Fruit fly (Drosophila melanogaster) whole organism, embryonic: ENCODE measurements around the gene Atat.

ENCODE experiments used
- Antp ChIP-seq: fragments of 200-800 bp; sonication (Bioruptor generic); optimal IDR thresholded peaks from 3 replicates; lab custom pipeline; 2016; ENCODE audit warnings: missing biosample characterization, missing genetic modification characterization
- Atf6 ChIP-seq: fragments of 200-800 bp; sonication (Bioruptor generic); IDR thresholded peaks from 2 replicates; pipeline ENCODE4 v1.3.6; 2022; ENCODE audit warnings: missing biosample characterization, missing genetic modification characterization
- CG10274 ChIP-seq: fragments of 200-800 bp; sonication (Bioruptor generic); optimal IDR thresholded peaks from 3 replicates; lab custom pipeline; 2017; ENCODE audit warnings: missing biosample characterization, mild to moderate bottlenecking, missing genetic modification characterization
- CG11504 ChIP-seq: fragments of 200-800 bp; sonication (Bioruptor generic); optimal IDR thresholded peaks from 3 replicates; lab custom pipeline; 2019; ENCODE audit warnings: missing biosample characterization, mild to moderate bottlenecking, missing genetic modification characterization, moderate library complexity
- CG12071 ChIP-seq: fragments of 200-800 bp; sonication (Bioruptor generic); optimal IDR thresholded peaks from 3 replicates; lab custom pipeline; 2018; ENCODE audit warnings: missing biosample characterization, mild to moderate bottlenecking, missing genetic modification characterization
- CG12104 ChIP-seq: fragments of 200-800 bp; sonication (Bioruptor generic); optimal IDR thresholded peaks from 3 replicates; lab custom pipeline; 2016; ENCODE audit warnings: missing biosample characterization, missing genetic modification characterization
- CG15696 ChIP-seq: fragments of 200-800 bp; sonication (Bioruptor generic); optimal IDR thresholded peaks from 2 replicates; lab custom pipeline; 2019; ENCODE audit warnings: missing biosample characterization, mild to moderate bottlenecking, missing genetic modification characterization, moderate library complexity
- CG16815 ChIP-seq: fragments of 200-800 bp; sonication (Bioruptor generic); optimal IDR thresholded peaks from 3 replicates; lab custom pipeline; 2017; ENCODE audit warnings: missing biosample characterization, mild to moderate bottlenecking, missing genetic modification characterization
- CG18599 ChIP-seq: fragments of 200-800 bp; sonication (Bioruptor generic); optimal IDR thresholded peaks from 3 replicates; lab custom pipeline; 2017; ENCODE audit warnings: missing biosample characterization, missing genetic modification characterization, mild to moderate bottlenecking, moderate library complexity, missing genetic modification reagents
- CG2199 ChIP-seq: fragments of 200-800 bp; sonication (Bioruptor generic); IDR thresholded peaks from 3 replicates; pipeline ENCODE4 v1.3.6; 2022; ENCODE audit warnings: missing biosample characterization, missing genetic modification characterization
- CG32532 ChIP-seq: fragments of 200-800 bp; sonication (Bioruptor generic); IDR thresholded peaks from 2 replicates; pipeline ENCODE4 v1.3.6; 2022; ENCODE audit warnings: missing biosample characterization, missing genetic modification characterization
- CG32772 ChIP-seq: fragments of 200-800 bp; sonication (Bioruptor generic); IDR thresholded peaks from 2 replicates; pipeline ENCODE4 v1.3.6; 2022; ENCODE audit warnings: missing biosample characterization, missing genetic modification characterization
- CG33213 ChIP-seq: fragments of 200-800 bp; sonication (Bioruptor generic); optimal IDR thresholded peaks from 3 replicates; lab custom pipeline; 2016; ENCODE audit warnings: missing biosample characterization, missing genetic modification characterization
- CG43689 ChIP-seq: fragments of 200-800 bp; sonication (Bioruptor generic); IDR thresholded peaks from 2 replicates; pipeline ENCODE4 v1.3.6; 2022; ENCODE audit warnings: missing biosample characterization, missing genetic modification characterization
- CG6813 ChIP-seq: fragments of 200-800 bp; sonication (Bioruptor generic); optimal IDR thresholded peaks from 2 replicates; lab custom pipeline; 2017; ENCODE audit warnings: missing biosample characterization, missing genetic modification characterization, mild to moderate bottlenecking, moderate library complexity, missing genetic modification reagents
- CG7372 ChIP-seq: fragments of 200-800 bp; sonication (Bioruptor generic); IDR thresholded peaks from 2 replicates; pipeline ENCODE4 v1.3.6; 2022; ENCODE audit warnings: missing biosample characterization, missing genetic modification characterization
- CG7987 ChIP-seq: fragments of 200-800 bp; sonication (Bioruptor generic); optimal IDR thresholded peaks from 2 replicates; lab custom pipeline; 2018; ENCODE audit warnings: missing biosample characterization, mild to moderate bottlenecking, missing genetic modification characterization, moderate library complexity
- Dfd ChIP-seq, 2 experiments: fragments of >200 bp; optimal IDR thresholded peaks; 2 replicates each; lab custom pipeline; 2017; ENCODE audit warnings: missing biosample characterization in 2 of 2, missing genetic modification characterization in 2 of 2
- E2f1 ChIP-seq: fragments of 200-800 bp; sonication (Bioruptor generic); IDR thresholded peaks from 2 replicates; pipeline ENCODE4 v1.3.6; 2022; ENCODE audit warnings: missing biosample characterization, missing genetic modification characterization
- Elba2 ChIP-seq: fragments of 200-800 bp; sonication (Bioruptor generic); optimal IDR thresholded peaks from 3 replicates; lab custom pipeline; 2016; ENCODE audit warnings: missing biosample characterization, missing genetic modification characterization
- GATAe ChIP-seq: fragments of 200-800 bp; sonication (Bioruptor generic); conservative IDR thresholded peaks from 2 replicates; pipeline ENCODE4 v1.3.6; 2022; ENCODE audit warnings: missing biosample characterization, missing genetic modification characterization
- Gsc ChIP-seq: fragments of 200-800 bp; sonication (Bioruptor generic); IDR thresholded peaks from 2 replicates; pipeline ENCODE4 v1.3.6; 2022; ENCODE audit warnings: missing biosample characterization, missing genetic modification characterization
- HLH4C ChIP-seq: fragments of 200-800 bp; sonication (Bioruptor generic); IDR thresholded peaks from 3 replicates; pipeline ENCODE4 v1.3.6; 2022; ENCODE audit warnings: missing biosample characterization, missing genetic modification characterization; ENCODE audit not compliant: partially characterized antibody
- Hsf ChIP-seq: fragments of 200-800 bp; sonication (Bioruptor generic); optimal IDR thresholded peaks from 3 replicates; lab custom pipeline; 2016; ENCODE audit warnings: missing biosample characterization, missing genetic modification characterization
- Tbp ChIP-seq: fragments of >200 bp; optimal IDR thresholded peaks from 2 replicates; lab custom pipeline; 2018; ENCODE audit warnings: missing biosample characterization, missing genetic modification characterization
- Trl ChIP-seq, 3 experiments: fragments of >200 bp in 2 of 3; fragments of 200-800 bp in 1 of 3; sonication (Bioruptor generic) in 1 of 3; optimal IDR thresholded peaks; 2 replicates in 1 of 3; 3 replicates in 2 of 3; lab custom pipeline; 2016 to 2017; ENCODE audit warnings: missing biosample characterization in 1 of 3, missing genetic modification characterization in 1 of 3
- cas ChIP-seq: fragments of 200-800 bp; sonication (Bioruptor generic); IDR thresholded peaks from 2 replicates; pipeline ENCODE4 v1.3.6; 2022; ENCODE audit warnings: missing biosample characterization, missing genetic modification characterization
- caup ChIP-seq: fragments of 200-800 bp; sonication (Bioruptor generic); optimal IDR thresholded peaks from 3 replicates; lab custom pipeline; 2017; ENCODE audit warnings: missing biosample characterization, mild to moderate bottlenecking, missing genetic modification characterization, moderate library complexity; ENCODE audit not compliant: severe bottlenecking
- cg ChIP-seq: fragments of 200-800 bp; sonication (Bioruptor generic); optimal IDR thresholded peaks from 3 replicates; lab custom pipeline; 2019; ENCODE audit warnings: missing biosample characterization, mild to moderate bottlenecking, missing genetic modification characterization, moderate library complexity
- chinmo ChIP-seq: fragments of 200-800 bp; sonication (Bioruptor generic); IDR thresholded peaks from 4 replicates; pipeline ENCODE4 v1.3.6; 2022; ENCODE audit warnings: missing biosample characterization, missing genetic modification characterization; ENCODE audit not compliant: partially characterized antibody
- dm ChIP-seq: fragments of 200-800 bp; sonication (Bioruptor generic); optimal IDR thresholded peaks from 3 replicates; lab custom pipeline; 2016; ENCODE audit warnings: missing biosample characterization, missing genetic modification characterization
- kah ChIP-seq: fragments of 200-800 bp; sonication (Bioruptor generic); optimal IDR thresholded peaks from 2 replicates; lab custom pipeline; 2018; ENCODE audit warnings: missing biosample characterization, mild to moderate bottlenecking, missing genetic modification characterization
- nau ChIP-seq: fragments of 200-800 bp; sonication (Bioruptor generic); optimal IDR thresholded peaks from 3 replicates; lab custom pipeline; 2017; ENCODE audit warnings: missing biosample characterization, mild to moderate bottlenecking, missing genetic modification characterization, missing genetic modification reagents
- pfk ChIP-seq: fragments of 200-800 bp; sonication (Bioruptor generic); optimal IDR thresholded peaks from 2 replicates; lab custom pipeline; 2018; ENCODE audit warnings: missing biosample characterization, mild to moderate bottlenecking, missing genetic modification characterization, moderate library complexity
- psq ChIP-seq: fragments of 200-800 bp; sonication (Bioruptor generic); optimal IDR thresholded peaks from 2 replicates; lab custom pipeline; 2017; ENCODE audit warnings: missing biosample characterization, missing genetic modification characterization
- sd ChIP-seq: fragments of 200-800 bp; sonication (Bioruptor generic); optimal IDR thresholded peaks from 3 replicates; lab custom pipeline; 2018; ENCODE audit warnings: missing biosample characterization, mild to moderate bottlenecking, missing genetic modification characterization, moderate library complexity
- seq ChIP-seq: fragments of 200-800 bp; sonication (Bioruptor generic); IDR thresholded peaks from 2 replicates; pipeline ENCODE4 v1.3.6; 2022; ENCODE audit warnings: missing biosample characterization, missing genetic modification characterization
- sr ChIP-seq: fragments of 200-800 bp; sonication (Bioruptor generic); IDR thresholded peaks from 3 replicates; pipeline ENCODE4 v1.3.6; 2022; ENCODE audit warnings: missing biosample characterization, missing genetic modification characterization
- ssp ChIP-seq: fragments of 200-800 bp; sonication (Bioruptor generic); IDR thresholded peaks from 2 replicates; pipeline ENCODE4 v1.3.6; 2022; ENCODE audit warnings: missing biosample characterization, missing genetic modification characterization
- tna ChIP-seq: fragments of 200-800 bp; sonication (Bioruptor generic); IDR thresholded peaks from 2 replicates; pipeline ENCODE4 v1.3.6; 2022; ENCODE audit warnings: missing biosample characterization, missing genetic modification characterization; ENCODE audit not compliant: partially characterized antibody
- usp ChIP-seq: fragments of >200 bp; optimal IDR thresholded peaks from 2 replicates; lab custom pipeline; 2017; ENCODE audit warnings: missing biosample characterization, missing genetic modification characterization

Atat gene

DNA sequence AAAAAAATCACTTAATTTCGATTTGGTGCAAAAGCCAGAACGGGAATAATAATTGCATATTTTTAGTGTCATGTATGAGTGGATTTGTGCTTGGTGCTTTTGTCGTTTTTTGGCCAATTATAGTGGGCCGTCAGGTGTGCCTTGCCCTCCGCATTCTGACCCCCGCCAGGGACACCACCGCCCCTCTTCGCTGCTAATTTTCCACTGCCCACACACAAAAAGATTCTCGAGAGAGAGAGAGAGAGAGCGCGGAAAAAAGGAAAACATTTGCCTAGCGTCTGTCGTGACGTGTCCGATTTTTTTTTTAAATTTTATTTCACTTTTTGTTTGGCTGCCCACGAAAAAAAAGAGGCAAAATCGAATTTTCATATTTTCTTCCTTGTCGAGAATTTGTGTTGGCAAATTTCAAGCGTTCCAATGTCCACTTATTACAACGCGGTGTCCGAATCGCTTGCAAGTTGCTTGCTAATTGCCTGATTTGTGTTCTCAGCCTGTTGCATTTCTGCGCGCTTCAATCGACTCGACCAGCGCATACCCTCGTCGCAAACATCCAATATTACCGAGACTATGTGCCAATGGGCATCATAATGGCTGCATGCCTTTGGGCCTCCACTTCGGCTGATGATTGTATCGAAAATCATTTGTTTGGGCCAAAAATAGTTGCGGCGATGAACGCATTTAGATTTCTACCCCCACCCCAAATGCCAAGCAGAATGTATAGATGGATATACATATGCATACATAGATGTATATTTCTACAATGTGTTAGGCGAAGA, 5.5 kb upstream of the Atat start (continued):
- TF ChIP-seq usp (GFP tag; lab: Kevin White, UChicago) (no peak), cg (GFP tag; lab: Kevin White, UChicago) (peak; percentile 8), CG33213 (GFP tag; lab: Kevin White, UChicago) (no peak), Gsc (GFP tag; lab: Robert Waterston, UW) (no peak), sd (tag; lab: Kevin White, UChicago) (peak; percentile 75), CG7987 (no peak), Elba2 (GFP tag; lab: Kevin White, UChicago) (no peak), caup (GFP tag; lab: Kevin White, UChicago) (no peak), chinmo (GFP tag; lab: Robert Waterston, UW) (no peak), CG16815 (GFP tag; lab: Kevin White, UChicago) (no peak), dm (no peak), Trl (optimal IDR thresholded peaks at IDR 0.05; lab: Kevin White, UChicago) (peak in 1 of 2 experiments; percentile 44), Trl (GFP tag; optimal IDR thresholded peaks at IDR 0.05; lab: Kevin White, UChicago) (no peak), sr (GFP tag; lab: Robert Waterston, UW) (peak; percentile 91), CG18599 (GFP tag; lab: Kevin White, UChicago) (no peak), CG32772 (GFP tag; lab: Robert Waterston, UW) (no peak), pfk (no peak), Antp (GFP tag; lab: Kevin White, UChicago) (no peak), CG6813 (no peak), CG15696 (tag; lab: Kevin White, UChicago) (no peak), E2f1 (GFP tag; lab: Robert Waterston, UW) (no peak), CG2199 (GFP tag; lab: Robert Waterston, UW) (peak; percentile 64; the same call in 2 of the 3 replicates), Dfd (GFP tag; optimal IDR thresholded peaks at IDR 0.05; lab: Kevin White, UChicago) (no peak), CG7372 (GFP tag; lab: Robert Waterston, UW) (no peak), psq (no peak), ssp (GFP tag; lab: Robert Waterston, UW) (no peak)

- no peak for TF ChIP-seq Hsf
- no peak for TF ChIP-seq CG10274 (GFP tag; lab: Kevin White, UChicago)
- no peak for TF ChIP-seq CG12104
- no peak for TF ChIP-seq CG12071 (GFP tag; lab: Kevin White, UChicago)
- TF ChIP-seq CG32532 (GFP tag; lab: Robert Waterston, UW), result no peak
- TF ChIP-seq nau (GFP tag; lab: Kevin White, UChicago), result no peak
- TF ChIP-seq kah, result peak; percentile 70
- TF ChIP-seq Atf6 (GFP tag; lab: Robert Waterston, UW), result 0 out of 2 replicates have a peak, but pooled peaks have one; percentile 16
- TF ChIP-seq cas, result 0 out of 2 replicates have a peak, but pooled peaks have one; percentile 23
- no peak for TF ChIP-seq CG43689
- TF ChIP-seq GATAe (GFP tag; lab: Robert Waterston, UW), result peak; percentile 14; the same call in 1 of the 2 replicates
- TF ChIP-seq seq (GFP tag; lab: Robert Waterston, UW), result peak; percentile 2; the same call in 1 of the 2 replicates
- TF ChIP-seq HLH4C, result 0 out of 3 replicates have a peak, but pooled peaks have one; percentile 48
- 0 out of 2 replicates have a peak, but pooled peaks have one; percentile 5 for TF ChIP-seq tna (GFP tag; lab: Robert Waterston, UW)
- no peak for TF ChIP-seq Tbp (GFP tag; lab: Kevin White, UChicago)
- TF ChIP-seq CG11504 (tag; lab: Kevin White, UChicago), result no peak
Observed at dm6 chr3L:9430608-9430952, 4.0 kb upstream of the Atat start.
